Fruit fly (Drosophila melanogaster): Measurements from ENCODE around the gene CG32579.

Gene CG32579

DNA sequence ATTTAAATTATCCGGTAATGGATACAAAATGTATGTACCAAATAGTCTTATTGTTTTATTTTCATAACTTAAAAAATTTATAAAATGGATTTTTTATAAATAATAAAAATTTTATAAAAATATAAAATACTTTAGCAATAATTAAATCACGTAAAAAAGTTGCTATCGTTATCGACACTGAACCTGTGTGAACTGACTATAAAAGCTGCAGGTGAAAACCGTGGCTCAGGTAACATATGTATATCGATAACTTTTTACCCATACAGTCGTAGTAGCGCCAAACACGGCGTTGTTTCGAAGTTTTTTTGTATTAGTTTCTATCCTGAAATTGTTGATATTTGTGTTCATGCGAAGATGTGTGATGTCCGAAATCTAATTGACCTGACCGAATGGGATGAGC lies 19.4 kb upstream of the CG32579 start, which contains the start of gene CG3679 (continued):
- no peak for TF ChIP-seq CG17912 (GFP tag; optimal IDR thresholded peaks at IDR 0.05)
- no peak for TF ChIP-seq CG9215 (GFP tag; IDR thresholded peaks at IDR 0.05)
- TF ChIP-seq pnt (GFP tag; optimal IDR thresholded peaks at IDR 0.05), result no peak
- no peak for TF ChIP-seq CG2120 (GFP tag; optimal IDR thresholded peaks at IDR 0.05)
- no peak for TF ChIP-seq Dad (GFP tag; optimal IDR thresholded peaks at IDR 0.05)
- TF ChIP-seq dpn (GFP tag; optimal IDR thresholded peaks at IDR 0.05), result no peak
- no peak for TF ChIP-seq ems (GFP tag; optimal IDR thresholded peaks at IDR 0.05)
- no peak for TF ChIP-seq CG18764 (GFP tag; optimal IDR thresholded peaks at IDR 0.05)
- no peak for TF ChIP-seq CG15011 (GFP tag; optimal IDR thresholded peaks at IDR 0.05)
- no peak for TF ChIP-seq Stat92E (GFP tag; optimal IDR thresholded peaks at IDR 0.05)
- no peak for TF ChIP-seq ATbp (GFP tag; optimal IDR thresholded peaks at IDR 0.05)
- no peak for TF ChIP-seq stc (GFP tag; IDR thresholded peaks at IDR 0.05)
- TF ChIP-seq Ets65A (GFP tag), result no peak
- no peak for TF ChIP-seq h (optimal IDR thresholded peaks at IDR 0.05)
- no peak for TF ChIP-seq Sin3A (optimal IDR thresholded peaks at IDR 0.05)
- no peak for TF ChIP-seq gem (tag; optimal IDR thresholded peaks at IDR 0.05)
- TF ChIP-seq Awh (GFP tag; IDR thresholded peaks at IDR 0.05), result no peak
- no peak for TF ChIP-seq CG3281 (GFP tag; optimal IDR thresholded peaks at IDR 0.05)
- no peak for TF ChIP-seq Taf1 (GFP tag; IDR thresholded peaks at IDR 0.05)
- TF ChIP-seq Vsx1 (GFP tag; optimal IDR thresholded peaks at IDR 0.05), result no peak
- no peak for TF ChIP-seq Hmr (GFP tag; optimal IDR thresholded peaks at IDR 0.05)

DNA sequence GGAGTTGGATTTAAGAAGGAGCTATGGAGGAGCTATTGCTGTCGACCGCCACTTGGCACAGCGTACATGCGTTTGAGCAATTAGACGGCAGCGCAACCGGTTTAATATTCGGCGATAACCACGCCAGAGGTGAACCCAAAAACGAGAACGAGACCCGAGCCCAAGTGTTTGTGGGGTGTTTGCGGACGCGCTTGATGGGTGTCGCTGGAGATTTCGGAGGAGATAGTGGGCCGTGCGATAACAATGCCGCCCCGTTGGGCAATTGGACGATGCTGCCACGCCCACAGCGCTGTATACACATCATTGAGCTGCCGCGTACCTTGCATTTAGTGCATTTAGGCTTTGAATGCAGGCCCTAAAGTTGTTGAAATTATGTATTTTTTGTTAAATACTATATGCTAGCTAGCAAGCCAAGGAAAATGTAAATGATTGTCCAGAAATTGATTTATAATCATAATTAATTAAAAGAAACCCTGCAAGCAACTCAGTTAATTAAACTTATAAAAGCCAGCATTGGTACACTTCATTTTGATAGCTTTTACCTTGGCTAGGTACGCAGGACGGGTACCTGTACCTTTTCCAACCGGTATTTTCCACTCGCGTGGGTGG lies 14.7 kb upstream of the CG32579 start, which contains the start of gene Had1:
Had1 (minus strand) TSS at position 358 of the 609 bp plus-strand sequence.
- peak; percentile 16 for TF ChIP-seq cwo (GFP tag; optimal IDR thresholded peaks at IDR 0.05)
- TF ChIP-seq HmgZ (tag; optimal IDR thresholded peaks at IDR 0.05), result peak; percentile 22
- TF ChIP-seq otp (GFP tag; IDR thresholded peaks at IDR 0.05), result 0 out of 3 replicates have a peak, but pooled peaks have one; percentile 33
- TF ChIP-seq Hr78 (GFP tag; optimal IDR thresholded peaks at IDR 0.05), result peak in 1 of 2 experiments; percentile 75
- TF ChIP-seq Abd-B (GFP tag; optimal IDR thresholded peaks at IDR 0.05), result no peak
- 0 out of 3 replicates have a peak, but pooled peaks have one; percentile 34 for TF ChIP-seq HLH4C (GFP tag; IDR thresholded peaks at IDR 0.05; ENCODE audit: partially characterized antibody)
- no peak for TF ChIP-seq tna (GFP tag; IDR thresholded peaks at IDR 0.05; ENCODE audit: partially characterized antibody)
- no peak for TF ChIP-seq Meics (GFP tag; optimal IDR thresholded peaks at IDR 0.05)
- no peak for TF ChIP-seq CG18476 (GFP tag; optimal IDR thresholded peaks at IDR 0.05)
- peak; percentile 71 for TF ChIP-seq Deaf1 (tag; optimal IDR thresholded peaks at IDR 0.05)
- TF ChIP-seq sug (tag; optimal IDR thresholded peaks at IDR 0.05), result peak; percentile 85
- TF ChIP-seq bsh (GFP tag; optimal IDR thresholded peaks at IDR 0.05), result no peak
- TF ChIP-seq CG3065 (GFP tag; optimal IDR thresholded peaks at IDR 0.05), result peak; percentile 11
- TF ChIP-seq sd (tag; optimal IDR thresholded peaks at IDR 0.05), result no peak
- TF ChIP-seq da (GFP tag; optimal IDR thresholded peaks at IDR 0.05), result no peak
- peak; percentile 81 for TF ChIP-seq CG34376 (GFP tag; optimal IDR thresholded peaks at IDR 0.05)
- peak; percentile 77 for TF ChIP-seq exex (tag; optimal IDR thresholded peaks at IDR 0.05)
- no peak for TF ChIP-seq schlank (tag; optimal IDR thresholded peaks at IDR 0.05)
- TF ChIP-seq CG10543 (GFP tag; optimal IDR thresholded peaks at IDR 0.05), result peak; percentile 71
- TF ChIP-seq crol (GFP tag; IDR thresholded peaks at IDR 0.05), result no peak
- TF ChIP-seq vnd (GFP tag; IDR thresholded peaks at IDR 0.05; ENCODE audit: partially characterized antibody), result no peak
- peak; percentile 57 for TF ChIP-seq CG18262 (tag; optimal IDR thresholded peaks at IDR 0.05)
- TF ChIP-seq MESR4 (GFP tag; optimal IDR thresholded peaks at IDR 0.05), result peak; percentile 3
- TF ChIP-seq MTF-1 (GFP tag; optimal IDR thresholded peaks at IDR 0.05; ENCODE audit: borderline replicate concordance), result no peak
- TF ChIP-seq trem (tag; optimal IDR thresholded peaks at IDR 0.05), result no peak
- TF ChIP-seq CG11695 (GFP tag; IDR thresholded peaks at IDR 0.05), result no peak
- no peak for TF ChIP-seq CG9817 (tag; optimal IDR thresholded peaks at IDR 0.05)
- no peak for TF ChIP-seq CG33213 (GFP tag; optimal IDR thresholded peaks at IDR 0.05)
- TF ChIP-seq row (GFP tag; IDR thresholded peaks at IDR 0.05), result peak; percentile 34; the same call in 2 of the 3 replicates
